Worm (Caenorhabditis elegans): ENCODE data around the gene myo-6.

DNA sequence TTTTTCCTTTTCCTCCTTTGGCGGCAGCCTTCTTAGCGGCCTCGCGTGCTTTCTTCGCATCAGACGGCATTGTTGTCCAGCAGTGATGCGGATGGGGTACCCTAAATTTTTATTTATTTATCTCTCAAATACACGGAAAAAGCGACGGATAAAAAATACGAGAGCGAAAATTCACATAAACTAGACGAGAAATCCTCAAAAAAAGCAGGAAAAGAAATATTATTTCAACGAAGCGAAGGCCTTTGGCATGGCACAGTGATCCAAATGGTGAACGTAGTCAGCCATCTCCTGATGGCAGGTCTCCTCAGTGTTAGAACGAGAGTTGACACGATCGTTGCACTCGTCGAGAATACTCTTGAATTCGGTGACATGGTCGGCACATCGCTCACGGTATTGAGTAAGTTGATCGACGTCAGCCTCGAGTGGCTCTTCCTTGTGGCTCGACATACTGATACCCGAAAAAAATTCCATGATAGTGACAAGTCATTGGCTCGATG, 52.6 kb downstream of the myo-6 start, which contains the start of the genes abcf-2 and T27E9.2:
- TF ChIP-seq ama-1 (optimal IDR thresholded peaks at IDR 0.05) (no peak), scrt-1 (GFP tag; IDR thresholded peaks at IDR 0.05) (no peak), sea-1 (GFP tag; conservative IDR thresholded peaks at IDR 0.05) (no peak), pes-1 (GFP tag; IDR thresholded peaks at IDR 0.05) (no peak), flt-1 (GFP tag; IDR thresholded peaks at IDR 0.05) (no peak), ceh-13 (GFP tag; optimal IDR thresholded peaks at IDR 0.05) (no peak), ets-7 (tag; optimal IDR thresholded peaks at IDR 0.05) (no peak), B0310.2 (tag; optimal IDR thresholded peaks at IDR 0.05) (no peak)

All from whole organism, early embryonic.